Fruit fly (Drosophila melanogaster): ENCODE results near the gene mew.
A peak's percentile ranks its signal among the peaks of the same experiment; 100 is the strongest.

The mew gene

DNA sequence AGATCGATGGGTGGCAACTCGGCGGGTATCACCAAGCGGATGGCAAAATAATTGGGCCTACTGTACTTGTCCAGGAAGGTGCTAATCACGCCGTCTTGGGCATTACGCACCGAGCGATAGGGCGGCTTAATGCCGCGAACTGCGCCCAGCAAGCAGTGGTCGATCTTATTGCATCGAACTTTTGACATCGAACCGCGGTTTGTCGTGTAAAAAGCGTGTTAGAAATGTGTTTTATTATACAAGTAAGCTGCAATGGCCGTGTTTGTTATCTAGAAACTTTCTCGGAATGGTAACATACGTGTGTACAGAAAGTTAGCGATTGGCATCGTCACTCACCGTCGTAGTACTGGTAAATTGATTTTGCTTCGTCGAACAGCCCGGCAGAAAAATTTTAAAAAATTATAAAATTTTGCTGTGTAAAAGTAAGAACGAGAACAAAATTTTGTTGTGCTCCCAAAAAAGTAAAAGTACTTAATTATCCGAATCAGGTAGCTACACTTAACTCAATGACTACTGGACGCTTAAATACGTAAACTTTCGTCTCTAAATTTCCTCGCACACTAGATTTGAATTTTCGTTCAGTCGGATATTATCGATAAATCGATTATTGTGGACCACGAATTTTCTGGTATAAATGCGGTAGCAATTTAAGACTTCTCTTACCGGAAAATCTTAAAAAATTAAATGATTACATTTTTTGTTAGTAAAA, at the start of gene mew, which contains the start of gene CG15742:
Gene mew, minus strand, starts transcription at position 443 of the 709 bp plus-strand sequence.
Gene CG15742, minus strand, starts transcription at position 448 of the 709 bp plus-strand sequence.
- TF ChIP-seq CG17801 (GFP tag; optimal IDR thresholded peaks at IDR 0.05; ENCODE audit: partially characterized antibody): no peak

DNA sequence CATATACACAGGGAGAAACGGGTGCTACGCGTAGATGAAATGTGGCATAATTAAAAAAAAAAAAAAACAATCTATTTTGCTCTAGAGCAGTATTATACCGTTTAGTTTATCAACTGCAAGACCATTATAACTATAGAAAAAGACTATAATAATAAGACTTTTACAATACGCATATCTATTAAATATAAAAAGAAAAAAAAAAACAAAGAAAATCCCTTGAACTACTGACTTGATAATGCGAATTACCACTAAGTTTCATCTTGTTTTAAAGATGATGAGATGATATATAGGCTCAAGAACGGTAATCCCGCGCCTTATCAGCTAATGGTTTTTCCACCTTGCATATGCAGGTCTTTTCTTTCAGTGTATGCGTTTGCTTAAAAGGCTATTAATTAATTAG, 48.9 kb upstream of the mew start:
- TF ChIP-seq CG17801 (GFP tag; optimal IDR thresholded peaks at IDR 0.05; ENCODE audit: partially characterized antibody): no peak

DNA sequence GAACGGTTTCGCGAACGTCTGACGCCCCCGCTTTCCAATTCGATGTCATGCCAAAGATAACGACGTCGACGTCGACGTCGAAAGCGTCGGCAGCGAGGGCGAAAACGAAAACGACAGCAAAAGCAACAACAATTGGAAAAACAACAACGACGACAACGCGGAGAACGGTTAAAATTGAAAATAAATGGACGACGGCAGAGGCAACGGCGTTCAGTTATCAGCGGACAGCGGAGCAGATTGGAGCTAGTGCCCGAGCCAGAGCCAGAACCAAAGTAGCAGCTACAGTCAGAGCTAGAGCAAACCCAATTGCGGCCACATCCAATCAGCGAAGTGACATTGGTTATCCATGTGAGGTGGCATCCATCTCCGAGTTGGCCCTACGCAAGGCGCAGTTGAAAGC, 47.0 kb upstream of the mew start:
- TF ChIP-seq CG17801 (GFP tag; optimal IDR thresholded peaks at IDR 0.05; ENCODE audit: partially characterized antibody): peak; percentile 51

DNA sequence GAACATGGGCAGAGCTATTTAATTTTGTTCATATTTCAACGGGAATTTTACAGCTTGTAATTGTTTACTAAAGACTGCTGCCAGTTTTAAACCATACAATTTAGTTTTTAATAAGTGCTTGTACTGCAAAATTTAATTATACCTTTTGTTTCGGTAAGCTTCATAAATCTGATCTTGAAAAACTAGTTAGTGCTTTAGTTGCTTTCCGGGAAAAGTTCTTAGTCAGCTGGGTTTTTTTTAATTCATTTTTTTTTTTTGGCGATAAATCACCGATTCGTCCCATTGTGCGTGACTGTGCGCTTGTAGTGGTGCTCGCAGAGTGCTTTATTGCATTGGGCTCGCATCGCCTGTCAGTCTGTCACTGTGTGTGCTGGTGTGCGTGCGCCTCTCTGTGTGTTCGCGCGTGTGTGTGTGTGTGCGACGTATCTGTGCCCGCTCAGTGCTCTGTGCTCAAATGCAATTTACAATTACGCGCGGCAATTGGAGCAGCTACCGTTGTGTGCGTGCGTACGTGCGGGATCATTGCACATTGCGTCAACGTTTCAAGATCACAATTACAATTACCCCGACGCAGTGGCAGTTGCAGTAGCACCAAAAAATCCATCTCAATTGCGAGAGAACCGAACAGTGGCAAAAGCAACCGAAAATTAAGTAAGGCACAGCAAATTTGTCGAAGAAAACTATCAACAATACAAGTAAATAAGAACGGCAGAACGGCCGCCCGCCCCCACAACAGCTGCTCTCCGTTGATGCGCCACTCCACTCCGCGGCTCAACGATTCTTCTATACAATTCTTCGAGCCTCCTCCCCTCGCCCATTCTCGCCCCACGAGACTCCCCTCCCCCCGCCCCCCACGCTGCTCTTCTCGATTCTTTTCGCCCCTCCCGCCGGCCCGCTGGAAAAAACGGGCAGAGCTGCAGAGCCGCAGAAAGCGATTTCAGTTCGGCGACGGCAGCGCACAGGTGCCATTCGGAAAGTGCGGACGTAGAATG, 45.7 kb upstream of the mew start:
- TF ChIP-seq CG17801 (GFP tag; optimal IDR thresholded peaks at IDR 0.05; ENCODE audit: partially characterized antibody): no peak

DNA sequence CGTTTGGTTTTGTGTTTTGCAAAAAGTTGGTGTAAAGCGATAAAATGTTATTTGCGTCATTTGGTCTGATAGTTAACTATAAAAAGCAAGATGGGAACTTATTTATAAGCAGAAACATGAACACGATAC, 45.1 kb upstream of the mew start, which contains the start of gene IP3K2:
Gene IP3K2, plus strand, starts transcription at position 107 of the 129 bp plus-strand sequence.
- peak; percentile 2 for TF ChIP-seq CG17801 (GFP tag; optimal IDR thresholded peaks at IDR 0.05; ENCODE audit: partially characterized antibody)

DNA sequence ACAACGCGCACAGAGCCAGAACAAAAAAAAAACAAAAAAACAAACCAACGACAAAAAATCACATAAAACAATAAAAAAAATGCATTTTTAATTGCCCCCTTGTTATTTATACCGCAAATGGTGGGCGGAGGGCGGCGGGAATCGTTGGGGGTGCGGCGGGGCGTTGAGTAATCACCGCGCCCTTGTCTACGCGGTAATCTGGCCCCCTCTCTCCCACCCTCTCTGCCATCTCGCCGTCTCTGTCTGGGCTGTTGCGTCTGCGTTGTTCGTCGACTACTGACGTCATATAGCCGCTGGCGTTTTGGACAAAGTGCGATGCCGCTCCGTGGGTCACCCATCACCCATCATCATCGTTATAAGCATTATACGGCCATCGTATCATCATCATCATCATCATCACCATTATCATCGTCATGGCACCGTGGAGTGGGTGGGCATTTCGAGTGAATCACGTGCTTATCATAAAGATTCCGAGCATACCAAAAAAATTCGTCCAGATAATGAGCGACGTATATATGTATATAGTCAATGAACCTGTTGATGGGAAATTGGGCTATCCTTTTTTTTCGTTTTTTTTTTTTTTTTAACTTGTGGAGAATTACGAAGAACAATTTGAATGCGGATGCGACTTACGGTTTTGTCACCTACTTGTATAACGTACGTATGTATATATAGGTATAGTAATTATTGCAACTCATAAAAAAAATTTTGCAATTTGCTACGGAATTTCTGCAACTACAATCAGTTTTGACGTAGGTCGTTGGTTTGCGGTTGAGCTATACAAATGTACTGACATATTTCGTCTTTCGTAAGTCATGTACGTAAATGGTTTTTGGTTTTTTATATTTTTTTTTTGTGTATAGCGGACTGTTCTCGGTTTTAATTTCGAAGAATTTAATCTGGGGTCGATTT, 44.6 kb upstream of the mew start:
- TF ChIP-seq CG17801 (GFP tag; optimal IDR thresholded peaks at IDR 0.05; ENCODE audit: partially characterized antibody): peak; percentile 54

DNA sequence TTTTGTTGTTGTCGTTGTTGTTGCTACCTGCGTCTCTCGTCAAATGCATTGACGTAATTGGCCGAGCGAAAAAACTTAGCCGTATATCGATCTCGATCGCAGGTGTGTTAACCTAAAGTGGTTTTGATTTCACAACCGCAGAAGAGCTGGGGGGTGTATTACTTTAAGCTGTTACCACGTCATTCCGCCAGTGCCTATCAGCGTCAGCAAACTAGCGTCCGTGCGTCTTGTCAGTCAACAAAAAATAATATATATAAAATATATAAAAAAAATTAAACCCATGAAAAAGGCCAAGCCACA, 44.0 kb upstream of the mew start, which contains the start of gene CG1764:
Gene CG1764, minus strand, starts transcription at position 101 of the 300 bp plus-strand sequence.
- no peak for TF ChIP-seq CG17801 (GFP tag; optimal IDR thresholded peaks at IDR 0.05; ENCODE audit: partially characterized antibody)

DNA sequence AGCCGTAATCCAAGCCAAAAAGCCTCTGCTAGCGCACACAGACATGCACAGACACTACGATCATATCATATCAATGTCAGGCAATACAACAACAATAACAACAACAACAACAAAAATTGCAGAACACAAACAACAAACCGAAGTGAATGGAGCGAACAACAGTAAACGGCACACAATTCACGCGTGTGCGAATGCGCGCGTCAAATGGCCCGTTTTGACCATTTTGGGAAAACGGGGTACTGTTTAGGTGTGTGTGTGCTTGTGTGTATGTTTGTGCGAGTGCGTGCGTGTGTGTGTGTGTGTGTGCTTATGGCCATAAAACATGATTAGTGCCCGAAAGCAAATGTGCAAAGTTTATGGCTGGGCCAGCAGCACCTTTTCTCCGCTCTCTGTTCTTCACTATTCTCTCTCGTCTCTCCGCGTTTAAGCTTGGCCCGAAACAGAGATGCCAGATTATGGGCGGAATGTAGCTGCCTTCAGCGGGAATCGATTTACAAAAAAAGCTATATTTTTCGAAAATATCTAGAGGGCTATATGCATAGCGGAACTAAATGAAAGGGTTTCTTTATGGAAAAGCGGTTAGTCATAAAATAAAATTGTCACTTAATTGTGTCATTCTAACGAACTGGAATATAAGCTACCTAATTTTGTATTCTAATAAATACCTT, 42.7 kb upstream of the mew start:
- TF ChIP-seq CG17801 (GFP tag; optimal IDR thresholded peaks at IDR 0.05; ENCODE audit: partially characterized antibody): no peak

DNA sequence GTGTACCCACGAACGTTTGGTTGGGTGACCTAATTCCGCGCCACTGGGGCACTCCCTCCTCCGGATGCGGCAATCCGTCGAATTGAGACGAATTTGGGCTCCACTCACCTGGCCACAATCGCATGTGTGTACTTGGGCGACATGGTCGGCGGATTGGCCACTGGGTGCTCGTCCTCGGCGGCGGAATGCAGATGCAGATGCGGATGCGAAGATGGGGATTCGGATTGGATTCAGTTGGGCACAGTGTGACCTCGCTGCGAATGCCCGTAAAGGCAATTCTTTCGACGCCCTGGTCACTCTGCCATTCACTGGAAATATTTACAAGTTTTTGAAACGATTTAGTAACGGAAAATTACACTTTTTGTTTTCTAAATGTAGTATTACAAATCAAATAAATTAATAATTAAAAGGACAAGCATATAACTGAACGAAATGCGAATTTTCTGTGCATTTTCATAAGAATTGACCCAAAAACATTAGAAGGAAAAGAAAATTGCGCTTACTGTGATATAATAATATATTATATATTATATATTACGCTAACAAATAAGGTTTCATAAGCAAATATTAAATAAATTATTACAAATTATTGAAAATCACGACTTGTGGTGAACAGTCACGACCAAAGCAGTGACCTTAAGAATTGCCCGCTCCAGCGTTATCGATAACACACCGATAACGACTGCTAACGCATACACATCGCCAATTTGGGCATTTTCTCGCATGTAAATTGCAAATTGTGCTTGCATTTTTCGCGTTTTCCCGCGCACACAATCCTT, 38.3 kb upstream of the mew start, which contains the start of gene CG1622:
Gene CG1622, plus strand, starts transcription at position 678 of the 779 bp plus-strand sequence.
- no peak for TF ChIP-seq CG17801 (GFP tag; optimal IDR thresholded peaks at IDR 0.05; ENCODE audit: partially characterized antibody)

DNA sequence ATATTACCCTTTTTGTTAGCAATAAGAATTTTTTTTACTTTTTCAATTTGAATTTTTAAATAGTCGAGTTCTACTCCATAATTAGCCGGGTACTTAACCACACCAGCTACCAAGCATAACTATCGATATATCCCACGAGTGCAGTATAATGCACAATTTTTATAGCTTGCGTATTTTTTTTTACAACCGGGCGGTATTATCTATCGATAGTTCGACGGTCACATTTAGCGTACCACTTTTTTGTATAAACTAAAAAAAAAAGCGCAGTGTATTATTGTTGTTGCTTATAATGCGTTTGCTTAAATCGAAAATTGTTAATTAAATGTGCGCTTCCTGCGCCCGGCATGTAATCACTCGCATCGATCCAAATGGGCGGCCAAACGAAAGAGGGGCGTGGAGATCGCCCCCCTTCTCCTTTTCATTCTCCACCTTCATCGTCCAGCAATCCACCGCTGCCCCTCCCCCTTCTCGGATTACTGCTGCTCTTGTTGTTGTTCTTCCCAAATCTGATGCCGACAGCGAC, 29.6 kb upstream of the mew start, which contains the start of gene Remo:
Gene Remo, plus strand, starts transcription at position 198 of the 523 bp plus-strand sequence.
- TF ChIP-seq CG17801 (GFP tag; optimal IDR thresholded peaks at IDR 0.05; ENCODE audit: partially characterized antibody): no peak

DNA sequence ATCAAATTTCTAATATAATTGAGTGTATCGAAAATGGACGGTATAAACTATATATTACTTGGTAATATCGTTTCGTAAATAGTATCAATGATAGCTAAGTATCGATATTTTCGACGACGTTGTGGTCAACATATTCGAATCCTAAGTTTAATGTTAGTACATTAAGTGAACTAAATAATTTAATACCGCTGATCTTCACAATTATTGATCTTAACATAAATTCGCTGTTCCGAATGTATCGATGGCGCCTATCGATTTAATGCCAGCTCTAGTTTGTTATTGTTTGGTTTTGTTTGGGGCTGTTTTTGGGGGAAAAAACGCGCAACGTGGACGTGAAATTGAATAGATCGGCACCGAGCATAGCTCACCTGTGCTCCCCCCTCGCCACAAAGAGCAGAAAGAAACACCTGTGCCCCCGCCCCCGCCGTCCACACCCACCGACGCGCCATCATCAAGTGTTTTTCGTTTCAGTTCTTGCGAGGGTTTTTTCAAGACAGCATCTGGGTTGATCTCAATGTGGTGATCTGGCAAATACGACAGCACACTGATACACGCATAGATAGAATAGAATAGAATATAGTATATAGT, 27.6 kb upstream of the mew start:
- no peak for TF ChIP-seq CG17801 (GFP tag; optimal IDR thresholded peaks at IDR 0.05; ENCODE audit: partially characterized antibody)

DNA sequence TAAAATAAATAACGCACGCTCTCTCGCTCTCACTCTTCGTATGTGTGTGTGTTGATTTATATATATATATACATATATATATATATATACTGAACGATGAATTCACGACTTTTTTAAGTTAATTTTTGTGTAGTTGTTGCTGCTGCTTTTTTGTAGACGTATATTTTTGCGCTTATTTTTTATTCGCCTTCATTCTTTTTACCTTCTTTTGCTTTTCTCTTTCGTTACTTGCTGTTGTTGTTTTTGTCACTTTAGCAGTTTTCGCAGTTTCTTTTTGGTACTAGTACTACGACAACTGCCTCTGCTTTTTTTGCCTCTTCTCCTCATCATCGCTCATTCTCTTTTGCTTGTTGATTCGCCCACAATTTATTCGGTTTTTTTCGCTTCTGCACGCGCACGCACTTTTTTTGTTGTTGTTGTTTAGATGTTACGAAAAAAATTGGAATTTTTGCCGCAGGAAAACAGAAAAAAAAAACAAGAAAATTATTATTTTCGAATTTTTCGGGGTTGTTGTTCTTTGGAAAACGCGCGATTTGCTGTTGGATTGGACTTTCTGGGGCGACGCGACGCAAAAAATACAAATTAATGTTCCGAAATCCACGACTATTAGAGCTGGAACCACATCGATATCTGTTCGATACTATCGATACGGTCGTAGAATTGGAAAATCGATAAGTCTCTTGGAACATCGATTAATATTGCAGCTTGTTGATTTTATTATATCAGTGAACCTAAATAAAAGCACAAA, 26.9 kb upstream of the mew start, which contains the start of the genes HDAC4 and CG15743:
Gene HDAC4, minus strand, starts transcription at position 632 of the 748 bp plus-strand sequence.
Gene CG15743, plus strand, starts transcription at position 707 of the 748 bp plus-strand sequence.
- peak; percentile 99 for TF ChIP-seq CG17801 (GFP tag; optimal IDR thresholded peaks at IDR 0.05; ENCODE audit: partially characterized antibody)

All from ovary, adult (tissue).